Worm (Caenorhabditis elegans) whole organism, midembryonic: Measurements from ENCODE around the gene spl-2.

Source experiments
- T22C8.4 ChIP-seq: fragments of 200-800 bp; sonication (Bioruptor generic); IDR thresholded peaks from 2 replicates; pipeline ENCODE4 v1.3.6; 2022; ENCODE audit warnings: missing genetic modification characterization, missing compliant biosample characterization
- cog-1 ChIP-seq: sonication (generic microtip); optimal IDR thresholded peaks from 2 replicates; lab custom pipeline; 2016; ENCODE audit warnings: missing genetic modification characterization, missing compliant biosample characterization
- flt-1 ChIP-seq: fragments of 200-800 bp; sonication (Bioruptor generic); IDR thresholded peaks from 2 replicates; pipeline ENCODE4 v1.3.6; 2022; ENCODE audit warnings: missing genetic modification characterization, missing compliant biosample characterization
- klf-2 ChIP-seq: fragments of 200-800 bp; sonication (Bioruptor generic); conservative IDR thresholded peaks from 2 replicates; pipeline ENCODE4 v1.3.6; 2022; ENCODE audit warnings: missing genetic modification reagents, missing genetic modification characterization, missing compliant biosample characterization
- med-1 ChIP-seq: sonication (generic microtip); optimal IDR thresholded peaks from 2 replicates; lab custom pipeline; 2017; ENCODE audit warnings: missing genetic modification characterization, mild to moderate bottlenecking, missing compliant biosample characterization, antibody characterized with exemption, missing genetic modification reagents; ENCODE audit not compliant: insufficient read depth
- ref-1 ChIP-seq: fragments of 200-800 bp; sonication (Bioruptor generic); conservative IDR thresholded peaks from 2 replicates; pipeline ENCODE4 v1.3.6; 2022; ENCODE audit warnings: missing genetic modification reagents, missing genetic modification characterization, missing compliant biosample characterization
- tab-1 ChIP-seq: fragments of 200-800 bp; sonication (Bioruptor generic); IDR thresholded peaks from 2 replicates; pipeline ENCODE4 v1.3.6; 2022; ENCODE audit warnings: missing genetic modification characterization, missing compliant biosample characterization
- ztf-23 ChIP-seq: fragments of 200-800 bp; sonication (Bioruptor generic); IDR thresholded peaks from 2 replicates; pipeline ENCODE4 v1.3.6; 2022; ENCODE audit warnings: missing genetic modification reagents, missing genetic modification characterization, missing compliant biosample characterization
- ztf-29 ChIP-seq: fragments of 200-800 bp; sonication (Bioruptor generic); IDR thresholded peaks from 2 replicates; pipeline ENCODE4 v1.3.6; 2022; ENCODE audit warnings: missing genetic modification reagents, missing genetic modification characterization, missing compliant biosample characterization

- TF ChIP-seq ref-1 (GFP tag; lab: Robert Waterston, UW) = no peak
- no peak for TF ChIP-seq ztf-23 (GFP tag; lab: Robert Waterston, UW)
- no peak for TF ChIP-seq flt-1 (GFP tag; lab: Robert Waterston, UW)
- no peak for TF ChIP-seq med-1 (GFP tag; lab: Kevin White, UChicago)
- no peak for TF ChIP-seq cog-1 (tag; lab: Kevin White, UChicago)
- no peak for TF ChIP-seq T22C8.4 (GFP tag; lab: Robert Waterston, UW)
- no peak for TF ChIP-seq tab-1 (GFP tag; lab: Robert Waterston, UW)
- no peak for TF ChIP-seq ztf-29
- TF ChIP-seq klf-2 = no peak
Measured at ce11 chrV:9128562-9128961, 18.1 kb downstream of the spl-2 start.
